Fruit fly (Drosophila melanogaster) whole organism, pupa: ENCODE measurements around the gene robo2.

Source experiments
- CG10348 ChIP-seq: fragments of 200-800 bp; sonication (Bioruptor generic); IDR thresholded peaks from 2 replicates; pipeline ENCODE4 v1.3.6; 2022; ENCODE audit warnings: missing biosample characterization, missing genetic modification characterization
- CG12605 ChIP-seq: fragments of 200-800 bp; sonication (Bioruptor generic); IDR thresholded peaks from 2 replicates; pipeline ENCODE4 v1.3.6; 2022; ENCODE audit warnings: missing biosample characterization, missing genetic modification characterization
- CG13204 ChIP-seq: fragments of 200-800 bp; sonication (Bioruptor generic); optimal IDR thresholded peaks from 2 replicates; lab custom pipeline; 2018; ENCODE audit warnings: missing biosample characterization, mild to moderate bottlenecking, missing genetic modification characterization, moderate library complexity
- CG14655 ChIP-seq: fragments of 200-800 bp; sonication (Bioruptor generic); optimal IDR thresholded peaks from 3 replicates; lab custom pipeline; 2017; ENCODE audit warnings: mild to moderate bottlenecking, missing biosample characterization, missing genetic modification reagents, missing genetic modification characterization
- CG15710 ChIP-seq: fragments of 200-800 bp; sonication (Bioruptor generic); optimal IDR thresholded peaks from 2 replicates; lab custom pipeline; 2018; ENCODE audit warnings: missing biosample characterization, mild to moderate bottlenecking, missing genetic modification characterization, moderate library complexity
- CG17806 ChIP-seq: fragments of 200-800 bp; sonication (Bioruptor generic); optimal IDR thresholded peaks from 2 replicates; lab custom pipeline; 2018; ENCODE audit warnings: missing biosample characterization, mild to moderate bottlenecking, missing genetic modification characterization, moderate library complexity
- CG32121 ChIP-seq: fragments of 200-800 bp; sonication (Bioruptor generic); IDR thresholded peaks from 2 replicates; pipeline ENCODE4 v1.3.6; 2022; ENCODE audit warnings: missing biosample characterization, missing genetic modification characterization
- CG34367 ChIP-seq: fragments of 200-800 bp; sonication (Bioruptor generic); optimal IDR thresholded peaks from 2 replicates; lab custom pipeline; 2018; ENCODE audit warnings: missing biosample characterization, mild to moderate bottlenecking, missing genetic modification characterization
- CG4496 ChIP-seq: fragments of 200-800 bp; sonication (Bioruptor generic); IDR thresholded peaks from 3 replicates; pipeline ENCODE4 v1.3.6; 2022; ENCODE audit warnings: missing biosample characterization, missing genetic modification characterization
- CG8159 ChIP-seq: fragments of 200-800 bp; sonication (Bioruptor generic); optimal IDR thresholded peaks from 3 replicates; lab custom pipeline; 2018; ENCODE audit warnings: missing biosample characterization, mild to moderate bottlenecking, missing genetic modification characterization, moderate library complexity
- CG8301 ChIP-seq: fragments of 200-800 bp; sonication (Bioruptor generic); optimal IDR thresholded peaks from 2 replicates; lab custom pipeline; 2018; ENCODE audit warnings: missing biosample characterization, mild to moderate bottlenecking, missing genetic modification characterization
- CG9948 ChIP-seq: fragments of 200-800 bp; sonication (Bioruptor generic); optimal IDR thresholded peaks from 2 replicates; lab custom pipeline; 2018; ENCODE audit warnings: missing biosample characterization, mild to moderate bottlenecking, missing genetic modification characterization, moderate library complexity
- D1 ChIP-seq: fragments of 200-800 bp; sonication (Bioruptor generic); optimal IDR thresholded peaks from 2 replicates; lab custom pipeline; 2018; ENCODE audit warnings: missing biosample characterization, mild to moderate bottlenecking, missing genetic modification characterization, moderate library complexity
- EcR ChIP-seq: fragments of 200-800 bp; sonication (Bioruptor generic); optimal IDR thresholded peaks from 3 replicates; lab custom pipeline; 2019; ENCODE audit warnings: missing biosample characterization, missing genetic modification characterization, mild to moderate bottlenecking, moderate library complexity, missing genetic modification reagents
- Ets98B ChIP-seq: fragments of 200-800 bp; sonication (Bioruptor generic); IDR thresholded peaks from 2 replicates; pipeline ENCODE4 v1.3.6; 2022; ENCODE audit warnings: missing biosample characterization, missing genetic modification characterization
- Pif1A ChIP-seq: fragments of 200-800 bp; sonication (Bioruptor generic); optimal IDR thresholded peaks from 3 replicates; lab custom pipeline; 2016; ENCODE audit warnings: missing biosample characterization, missing genetic modification characterization
- Pif1B ChIP-seq: fragments of 200-800 bp; sonication (Bioruptor generic); optimal IDR thresholded peaks from 3 replicates; lab custom pipeline; 2016; ENCODE audit warnings: missing biosample characterization, missing genetic modification characterization
- Snoo ChIP-seq: fragments of 200-800 bp; sonication (Bioruptor generic); optimal IDR thresholded peaks from 3 replicates; lab custom pipeline; 2017; ENCODE audit warnings: missing biosample characterization, mild to moderate bottlenecking, missing genetic modification characterization, inconsistent platforms
- fd96Ca ChIP-seq: fragments of 200-800 bp; sonication (Bioruptor generic); IDR thresholded peaks from 3 replicates; pipeline ENCODE4 v1.3.6; 2022; ENCODE audit warnings: missing biosample characterization, missing genetic modification characterization
- gl ChIP-seq: fragments of 200-800 bp; sonication (Bioruptor generic); optimal IDR thresholded peaks from 2 replicates; lab custom pipeline; 2018; ENCODE audit warnings: missing biosample characterization, mild to moderate bottlenecking, missing genetic modification characterization
- rn ChIP-seq: fragments of 200-800 bp; sonication (Bioruptor generic); IDR thresholded peaks from 2 replicates; pipeline ENCODE4 v1.3.6; 2022; ENCODE audit warnings: missing biosample characterization, missing genetic modification characterization

The robo2 gene

dm6 chr2L:1361771-1362632 is 58.3 kb downstream of the robo2 start, which contains the start of gene NLaz:
TSS of gene NLaz (minus strand) at chr2L:1361821.
- TF ChIP-seq Snoo (tag; lab: Kevin White, UChicago) (no peak), CG8159 (peak; percentile 0), EcR (peak; percentile 75)
- TF ChIP-seq, all 21 proteins: peak for 2

- no peak for TF ChIP-seq gl (tag; lab: Kevin White, UChicago)
- no peak for TF ChIP-seq CG32121
- no peak for TF ChIP-seq Pif1A (GFP tag; lab: Kevin White, UChicago)
- TF ChIP-seq CG8301 (tag; lab: Kevin White, UChicago): no peak
- TF ChIP-seq CG4496 (GFP tag; lab: Robert Waterston, UW): no peak
- no peak for TF ChIP-seq CG12605 (GFP tag; lab: Robert Waterston, UW)
- no peak for TF ChIP-seq D1 (tag; lab: Kevin White, UChicago)
- no peak for TF ChIP-seq CG34367 (tag; lab: Kevin White, UChicago)
- TF ChIP-seq CG17806: no peak
- no peak for TF ChIP-seq CG15710 (tag; lab: Kevin White, UChicago)
- TF ChIP-seq CG14655 (GFP tag; lab: Kevin White, UChicago): no peak
- TF ChIP-seq Ets98B (GFP tag; lab: Robert Waterston, UW): no peak
- no peak for TF ChIP-seq Pif1B (GFP tag; lab: Kevin White, UChicago)
- TF ChIP-seq Snoo (tag; lab: Kevin White, UChicago): no peak
- TF ChIP-seq fd96Ca (GFP tag; lab: Robert Waterston, UW): no peak
- no peak for TF ChIP-seq CG10348 (GFP tag; lab: Robert Waterston, UW)
- TF ChIP-seq CG9948 (tag; lab: Kevin White, UChicago): no peak
- TF ChIP-seq CG13204: no peak
- TF ChIP-seq EcR: no peak
Measured at dm6 chr2L:1359690-1360089, 60.6 kb downstream of the robo2 start, which contains the start of gene CG31659. TSS of gene CG31659 (minus strand) at chr2L:1359790.

- TF ChIP-seq fd96Ca (GFP tag; lab: Robert Waterston, UW): no peak
- TF ChIP-seq CG15710 (tag; lab: Kevin White, UChicago): no peak
- TF ChIP-seq CG8159: no peak
- TF ChIP-seq Pif1B (GFP tag; lab: Kevin White, UChicago): no peak
- no peak for TF ChIP-seq CG34367 (tag; lab: Kevin White, UChicago)
Measured at dm6 chr2L:1355824-1356223, 64.4 kb downstream of the robo2 start, which contains the start of gene CG5565. TSS of gene CG5565 (minus strand) at chr2L:1355924.

- TF ChIP-seq CG4496 (GFP tag; lab: Robert Waterston, UW) (no peak), CG8159 (no peak), Snoo (tag; lab: Kevin White, UChicago) (no peak), CG13204 (no peak), rn (no peak)
Measured at dm6 chr2L:1354819-1355218, 65.4 kb downstream of the robo2 start, which contains the start of gene CG31924. TSS of gene CG31924 (minus strand) at chr2L:1354919.

- TF ChIP-seq CG9948 (tag; lab: Kevin White, UChicago) (no peak), gl (tag; lab: Kevin White, UChicago) (no peak), CG32121 (no peak), Pif1B (GFP tag; lab: Kevin White, UChicago) (no peak), CG14655 (GFP tag; lab: Kevin White, UChicago) (no peak), CG12605 (GFP tag; lab: Robert Waterston, UW) (no peak), CG8301 (tag; lab: Kevin White, UChicago) (no peak), CG13204 (no peak), fd96Ca (GFP tag; lab: Robert Waterston, UW) (no peak), CG17806 (no peak), CG8159 (no peak), rn (no peak), CG15710 (tag; lab: Kevin White, UChicago) (no peak), CG10348 (GFP tag; lab: Robert Waterston, UW) (no peak), Pif1A (GFP tag; lab: Kevin White, UChicago) (no peak)
Measured at dm6 chr2L:1354009-1354408, 66.2 kb downstream of the robo2 start, which contains the start of gene CG5561. TSS of gene CG5561 (minus strand) at chr2L:1354109.

- TF ChIP-seq gl (tag; lab: Kevin White, UChicago): no peak
- no peak for TF ChIP-seq Pif1A (GFP tag; lab: Kevin White, UChicago)
- no peak for TF ChIP-seq Pif1B (GFP tag; lab: Kevin White, UChicago)
- TF ChIP-seq CG14655 (GFP tag; lab: Kevin White, UChicago): no peak
- no peak for TF ChIP-seq CG9948 (tag; lab: Kevin White, UChicago)
- no peak for TF ChIP-seq CG10348 (GFP tag; lab: Robert Waterston, UW)
- TF ChIP-seq CG8301 (tag; lab: Kevin White, UChicago): no peak
- no peak for TF ChIP-seq fd96Ca (GFP tag; lab: Robert Waterston, UW)
- no peak for TF ChIP-seq Snoo (tag; lab: Kevin White, UChicago)
- TF ChIP-seq CG34367 (tag; lab: Kevin White, UChicago): no peak
- TF ChIP-seq CG8159: no peak
- TF ChIP-seq CG17806: no peak
- no peak for TF ChIP-seq CG12605 (GFP tag; lab: Robert Waterston, UW)
- TF ChIP-seq D1 (tag; lab: Kevin White, UChicago): no peak
Measured at dm6 chr2L:1352768-1353167, 67.5 kb downstream of the robo2 start, which contains the start of gene CG5556. TSS of gene CG5556 (minus strand) at chr2L:1352868.
